Worm (Caenorhabditis elegans): ENCODE data around the gene tofu-6.
A peak's percentile ranks its signal among the peaks of the same experiment; 100 is the strongest.

Gene tofu-6

ce11 chrII:5408924-5409323 lies 12.1 kb upstream of the tofu-6 start, which contains the start of the genes EEED8.12 and EEED8.4:
EEED8.12 (minus strand) TSS chrII:5409024.
EEED8.4 (plus strand) TSS chrII:5409319.
- TF ChIP-seq snpc-1.1 (tag; optimal IDR thresholded peaks at IDR 0.05; ENCODE audit: insufficient read depth): no peak
- no peak for TF ChIP-seq egl-44 (GFP tag; IDR thresholded peaks at IDR 0.05)
- TF ChIP-seq dox-1 (GFP tag; IDR thresholded peaks at IDR 0.05): no peak
- TF ChIP-seq rcor-1 (GFP tag; IDR thresholded peaks at IDR 0.05): no peak
- TF ChIP-seq B0261.1 (tag; optimal IDR thresholded peaks at IDR 0.05): no peak
- no peak for TF ChIP-seq C06A6.2 (GFP tag; conservative IDR thresholded peaks at IDR 0.05)
- TF ChIP-seq unc-62 (GFP tag; optimal IDR thresholded peaks at IDR 0.05): no peak
- TF ChIP-seq lin-35 (GFP tag; optimal IDR thresholded peaks at IDR 0.05): no peak
- TF ChIP-seq Y53G8AR.9 (GFP tag; conservative IDR thresholded peaks at IDR 0.05): no peak
- TF ChIP-seq F22D6.2 (tag; optimal IDR thresholded peaks at IDR 0.05): no peak
- no peak for TF ChIP-seq T26A5.8 (tag; optimal IDR thresholded peaks at IDR 0.05)
- TF ChIP-seq chd-7 (tag; optimal IDR thresholded peaks at IDR 0.05): no peak
- no peak for TF ChIP-seq lag-1 (GFP tag; IDR thresholded peaks at IDR 0.05)
- no peak for TF ChIP-seq attf-5 (GFP tag; optimal IDR thresholded peaks at IDR 0.05)
- no peak for TF ChIP-seq sptf-2 (GFP tag; optimal IDR thresholded peaks at IDR 0.05)
- TF ChIP-seq ceh-58 (GFP tag; IDR thresholded peaks at IDR 0.05): no peak
- TF ChIP-seq fkh-3 (tag; optimal IDR thresholded peaks at IDR 0.05): no peak
- TF ChIP-seq madf-10 (tag; optimal IDR thresholded peaks at IDR 0.05): no peak
- no peak for TF ChIP-seq K11D2.4 (GFP tag; IDR thresholded peaks at IDR 0.05)
- TF ChIP-seq athp-1 (tag; optimal IDR thresholded peaks at IDR 0.05): no peak

ce11 chrII:5412467-5412866 lies 8.6 kb upstream of the tofu-6 start, which contains the start of the genes EEED8.13 and EEED8.18:
EEED8.13 (minus strand) TSS chrII:5412567.
EEED8.18 (minus strand) TSS chrII:5412610.
- TF ChIP-seq nhr-179 (tag; optimal IDR thresholded peaks at IDR 0.05) (no peak), F39B2.1 (GFP tag; IDR thresholded peaks at IDR 0.05) (no peak), lsl-1 (GFP tag; optimal IDR thresholded peaks at IDR 0.05) (no peak), F55B11.4 (tag; optimal IDR thresholded peaks at IDR 0.05; ENCODE audit: borderline replicate concordance, insufficient read depth) (no peak), K11D2.4 (GFP tag; IDR thresholded peaks at IDR 0.05) (no peak), mcd-1 (GFP tag; IDR thresholded peaks at IDR 0.05) (no peak), attf-6 (GFP tag; IDR thresholded peaks at IDR 0.05) (no peak)

ce11 chrII:5414040-5414439 lies 7.0 kb upstream of the tofu-6 start, which contains the start of the genes EEED8.14 and EEED8.3:
EEED8.14 (minus strand) TSS chrII:5414052.
EEED8.3 (plus strand) TSS chrII:5414276.
- peak; percentile 80 for TF ChIP-seq xnd-1 (tag; optimal IDR thresholded peaks at IDR 0.05)
- TF ChIP-seq D2030.7 (GFP tag; IDR thresholded peaks at IDR 0.05): no peak
- no peak for TF ChIP-seq F22D6.2 (tag; optimal IDR thresholded peaks at IDR 0.05)
- TF ChIP-seq rcor-1 (GFP tag; IDR thresholded peaks at IDR 0.05): no peak
- TF ChIP-seq ceh-40 (GFP tag; IDR thresholded peaks at IDR 0.05): no peak
- TF ChIP-seq nfya-1 (tag; optimal IDR thresholded peaks at IDR 0.05; ENCODE audit: borderline replicate concordance, insufficient read depth): no peak
- peak; percentile 80 for TF ChIP-seq madf-6 (GFP tag; IDR thresholded peaks at IDR 0.05)
- TF ChIP-seq madf-8 (GFP tag; conservative IDR thresholded peaks at IDR 0.05): peak; percentile 61
- TF ChIP-seq F33H1.4 (GFP tag; IDR thresholded peaks at IDR 0.05): peak; percentile 85
- no peak for TF ChIP-seq die-1 (tag; optimal IDR thresholded peaks at IDR 0.05)
- TF ChIP-seq lin-54 (GFP tag; optimal IDR thresholded peaks at IDR 0.05): peak; percentile 13
- peak; percentile 90 for TF ChIP-seq lsl-1 (GFP tag; optimal IDR thresholded peaks at IDR 0.05)
- TF ChIP-seq ekl-4 (GFP tag; IDR thresholded peaks at IDR 0.05): no peak
- TF ChIP-seq snpc-1.3 (tag; optimal IDR thresholded peaks at IDR 0.05; ENCODE audit: insufficient read depth): peak; percentile 0
- no peak for TF ChIP-seq K11D2.4 (GFP tag; IDR thresholded peaks at IDR 0.05)

Measured in whole organism, young adult.